Worm (Caenorhabditis elegans) whole organism, L1 larva: Measurements from ENCODE around the gene erfa-1.

Experiments used
- C04F5.9 ChIP-seq: sonication (generic microtip); optimal IDR thresholded peaks from 2 replicates; lab custom pipeline; 2016; ENCODE audit warnings: missing genetic modification characterization, missing compliant biosample characterization
- F16B12.6 ChIP-seq: fragments of 150-350 bp; optimal IDR thresholded peaks from 2 replicates; lab custom pipeline; 2014; ENCODE audit warnings: missing biosample characterization, missing genetic modification characterization
- alr-1 ChIP-seq: fragments of 200-800 bp; sonication (Bioruptor generic); optimal IDR thresholded peaks from 2 replicates; lab custom pipeline; 2018; ENCODE audit warnings: borderline replicate concordance, mild to moderate bottlenecking, missing genetic modification characterization, missing compliant biosample characterization
- aly-2 ChIP-seq: fragments of 150-350 bp; optimal IDR thresholded peaks from 2 replicates; lab custom pipeline; 2014; ENCODE audit warnings: missing biosample characterization, missing genetic modification characterization
- ama-1 ChIP-seq: fragments of 150-350 bp; optimal IDR thresholded peaks from 2 replicates; lab custom pipeline; 2014
- ceh-8 ChIP-seq: fragments of 200-800 bp; sonication (Bioruptor generic); optimal IDR thresholded peaks from 2 replicates; lab custom pipeline; 2018; ENCODE audit warnings: mild to moderate bottlenecking, missing genetic modification characterization, moderate library complexity, missing compliant biosample characterization
- dpl-1 ChIP-seq, 3 experiments: fragments of 150-350 bp in 2 of 3; sonication (generic microtip) in 1 of 3; optimal IDR thresholded peaks; 2 replicates each; lab custom pipeline; 2014 to 2017; ENCODE audit warnings: missing biosample characterization in 3 of 3, missing genetic modification characterization in 3 of 3, missing genetic modification reagents in 3 of 3
- efl-1 ChIP-seq, 4 experiments: fragments of 150-350 bp; optimal IDR thresholded peaks in 3 of 4; peaks in 1 of 4; 1 replicate in 1 of 4; 2 replicates in 3 of 4; lab custom pipeline; 2014; ENCODE audit warnings: missing biosample characterization in 2 of 4, missing genetic modification characterization in 2 of 4, missing genetic modification reagents in 2 of 4
- efl-3 ChIP-seq: fragments of 200-800 bp; sonication (Bioruptor generic); optimal IDR thresholded peaks from 2 replicates; lab custom pipeline; 2018; ENCODE audit warnings: mild to moderate bottlenecking, missing genetic modification characterization, missing compliant biosample characterization
- elt-2 ChIP-seq: sonication (generic microtip); optimal IDR thresholded peaks from 2 replicates; lab custom pipeline; 2016; ENCODE audit warnings: missing genetic modification characterization, mild to moderate bottlenecking, inconsistent platforms, missing compliant biosample characterization, missing genetic modification reagents
- fkh-10 ChIP-seq: sonication (generic microtip); optimal IDR thresholded peaks from 2 replicates; lab custom pipeline; 2017; ENCODE audit warnings: missing biosample characterization, missing genetic modification reagents, missing genetic modification characterization
- fkh-4 ChIP-seq: sonication (generic microtip); optimal IDR thresholded peaks from 2 replicates; lab custom pipeline; 2016; ENCODE audit warnings: missing compliant biosample characterization, missing genetic modification characterization, borderline replicate concordance
- fkh-8 ChIP-seq: sonication (generic microtip); optimal IDR thresholded peaks from 2 replicates; lab custom pipeline; 2016; ENCODE audit warnings: mild to moderate bottlenecking, missing genetic modification characterization, missing compliant biosample characterization
- grh-1 ChIP-seq: fragments of 200-800 bp; sonication (Bioruptor generic); IDR thresholded peaks from 2 replicates; pipeline ENCODE4 v1.3.6; 2022; ENCODE audit warnings: missing genetic modification reagents, missing genetic modification characterization, missing compliant biosample characterization
- hlh-17 ChIP-seq: fragments of 200-800 bp; sonication (Bioruptor generic); optimal IDR thresholded peaks from 2 replicates; lab custom pipeline; 2018; ENCODE audit warnings: missing genetic modification characterization, mild to moderate bottlenecking, missing compliant biosample characterization, moderate library complexity, borderline replicate concordance
- hlh-4 ChIP-seq: sonication (generic microtip); optimal IDR thresholded peaks from 2 replicates; lab custom pipeline; 2016; ENCODE audit warnings: mild to moderate bottlenecking, missing genetic modification characterization, missing compliant biosample characterization
- hpl-2 ChIP-seq: fragments of 150-350 bp; optimal IDR thresholded peaks from 2 replicates; lab custom pipeline; 2014; ENCODE audit warnings: missing biosample characterization, missing genetic modification reagents, missing genetic modification characterization
- irx-1 ChIP-seq: sonication (generic microtip); optimal IDR thresholded peaks from 2 replicates; lab custom pipeline; 2016; ENCODE audit warnings: missing genetic modification characterization, missing compliant biosample characterization
- jun-1 ChIP-seq: fragments of 150-350 bp; optimal IDR thresholded peaks from 2 replicates; lab custom pipeline; 2014; ENCODE audit warnings: missing biosample characterization, missing genetic modification reagents, missing genetic modification characterization
- lin-13 ChIP-seq: fragments of 150-350 bp; optimal IDR thresholded peaks from 2 replicates; lab custom pipeline; 2014; ENCODE audit warnings: missing biosample characterization, missing genetic modification reagents, missing genetic modification characterization
- lin-14 ChIP-seq: fragments of 200-800 bp; sonication (Bioruptor generic); optimal IDR thresholded peaks from 2 replicates; lab custom pipeline; 2018; ENCODE audit warnings: mild to moderate bottlenecking, missing genetic modification characterization, moderate library complexity, missing compliant biosample characterization
- lin-35 ChIP-seq, 2 experiments: fragments of 150-350 bp; optimal IDR thresholded peaks; 2 replicates each; lab custom pipeline; 2014; ENCODE audit warnings: missing biosample characterization in 2 of 2, missing genetic modification characterization in 2 of 2, missing genetic modification reagents in 2 of 2
- lin-39 ChIP-seq: fragments of 150-350 bp; optimal IDR thresholded peaks from 2 replicates; lab custom pipeline; 2014; ENCODE audit warnings: missing biosample characterization, missing genetic modification reagents, missing genetic modification characterization
- lsy-2 ChIP-seq, 2 experiments: fragments of 150-350 bp; optimal IDR thresholded peaks; 2 replicates each; lab custom pipeline; 2014; ENCODE audit warnings: missing biosample characterization in 2 of 2, missing genetic modification characterization in 2 of 2
- mdl-1 ChIP-seq, 2 experiments: fragments of 150-350 bp; optimal IDR thresholded peaks; 2 replicates each; lab custom pipeline; 2014 to 2017; ENCODE audit warnings: missing biosample characterization in 2 of 2, missing genetic modification characterization in 2 of 2, inconsistent platforms in 1 of 2
- mef-2 ChIP-seq: fragments of 150-350 bp; optimal IDR thresholded peaks from 2 replicates; lab custom pipeline; 2014; ENCODE audit warnings: missing biosample characterization, missing genetic modification characterization
- nhr-19 ChIP-seq: fragments of 200-800 bp; sonication (Bioruptor generic); conservative IDR thresholded peaks from 2 replicates; pipeline ENCODE4 v1.3.6; 2022; ENCODE audit warnings: missing genetic modification characterization, missing compliant biosample characterization
- nhr-20 ChIP-seq: sonication (generic microtip); optimal IDR thresholded peaks from 2 replicates; lab custom pipeline; 2016; ENCODE audit warnings: mild to moderate bottlenecking, missing genetic modification characterization, missing compliant biosample characterization
- nhr-47 ChIP-seq: sonication (generic microtip); optimal IDR thresholded peaks from 2 replicates; lab custom pipeline; 2016; ENCODE audit warnings: mild to moderate bottlenecking, missing genetic modification characterization, moderate library complexity, missing compliant biosample characterization
- nhr-71 ChIP-seq: sonication (generic microtip); optimal IDR thresholded peaks from 2 replicates; lab custom pipeline; 2016; ENCODE audit warnings: mild to moderate bottlenecking, missing genetic modification characterization, moderate library complexity, missing compliant biosample characterization
- nhr-77 ChIP-seq: fragments of 150-350 bp; optimal IDR thresholded peaks from 2 replicates; lab custom pipeline; 2014; ENCODE audit warnings: missing biosample characterization, missing genetic modification characterization
- nhr-90 ChIP-seq: sonication (generic microtip); optimal IDR thresholded peaks from 2 replicates; lab custom pipeline; 2016; ENCODE audit warnings: mild to moderate bottlenecking, missing genetic modification characterization, missing compliant biosample characterization; ENCODE audit not compliant: poor library complexity
- pag-3 ChIP-seq: sonication (generic microtip); optimal IDR thresholded peaks from 2 replicates; lab custom pipeline; 2017; ENCODE audit warnings: missing genetic modification characterization, mild to moderate bottlenecking, missing compliant biosample characterization, antibody characterized with exemption, borderline replicate concordance; ENCODE audit not compliant: insufficient read depth
- snu-23 ChIP-seq: sonication (generic microtip); optimal IDR thresholded peaks from 2 replicates; lab custom pipeline; 2016; ENCODE audit warnings: missing genetic modification characterization, missing compliant biosample characterization
- sup-37 ChIP-seq: fragments of 200-800 bp; sonication (Bioruptor generic); optimal IDR thresholded peaks from 2 replicates; lab custom pipeline; 2018; ENCODE audit warnings: mild to moderate bottlenecking, missing genetic modification characterization, missing compliant biosample characterization
- tlp-1 ChIP-seq: fragments of 150-350 bp; optimal IDR thresholded peaks from 2 replicates; lab custom pipeline; 2014; ENCODE audit warnings: missing biosample characterization, missing genetic modification characterization
- unc-62 ChIP-seq: fragments of 150-350 bp; optimal IDR thresholded peaks from 2 replicates; lab custom pipeline; 2014; ENCODE audit warnings: missing biosample characterization, missing genetic modification reagents, missing genetic modification characterization
- unc-86 ChIP-seq: sonication (generic microtip); optimal IDR thresholded peaks from 2 replicates; lab custom pipeline; 2016; ENCODE audit warnings: missing genetic modification characterization, missing compliant biosample characterization
- zip-4 ChIP-seq: fragments of 200-800 bp; sonication (Bioruptor generic); optimal IDR thresholded peaks from 2 replicates; lab custom pipeline; 2018; ENCODE audit warnings: mild to moderate bottlenecking, missing genetic modification characterization, moderate library complexity, missing compliant biosample characterization
- ztf-4 ChIP-seq: fragments of 150-350 bp; optimal IDR thresholded peaks from 2 replicates; lab custom pipeline; 2014; ENCODE audit warnings: missing biosample characterization, missing genetic modification characterization

erfa-1 gene

DNA sequence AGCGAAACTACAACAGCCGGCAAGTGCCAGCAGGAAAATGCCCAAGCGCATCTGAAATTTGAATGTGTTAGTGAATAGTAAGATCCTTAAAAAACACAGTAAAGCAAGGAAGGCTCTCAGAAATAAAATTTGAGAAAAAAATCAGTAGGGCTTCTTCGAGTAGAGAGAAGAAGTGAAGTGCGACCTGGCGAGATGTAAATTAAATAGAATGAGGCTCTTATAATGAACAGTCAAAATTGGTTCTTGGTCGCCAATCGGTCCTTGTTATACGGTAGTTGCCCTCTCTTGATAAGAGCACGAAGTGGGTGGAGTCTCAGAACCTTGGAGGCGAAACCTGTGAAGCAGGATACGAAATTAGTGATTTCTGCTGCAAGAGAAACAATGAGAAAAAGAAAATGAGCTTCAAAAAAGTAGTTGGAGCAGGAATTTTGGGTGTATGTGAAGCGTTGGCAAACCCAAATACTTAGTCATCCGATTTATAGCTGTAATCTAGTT, 25.1 kb upstream of the erfa-1 start, which contains the start of gene bcf-1:
Gene bcf-1, minus strand, starts transcription at position 51 of the 495 bp plus-strand sequence.
- TF ChIP-seq lin-35 (GFP tag; optimal IDR thresholded peaks at IDR 0.05; lab: Kevin White, UChicago) (no peak), unc-62 (GFP tag; lab: Kevin White, UChicago) (no peak), irx-1 (no peak), F16B12.6 (tag; lab: Kevin White, UChicago) (no peak), sup-37 (no peak), elt-2 (tag; lab: Kevin White, UChicago) (peak; percentile 3)

DNA sequence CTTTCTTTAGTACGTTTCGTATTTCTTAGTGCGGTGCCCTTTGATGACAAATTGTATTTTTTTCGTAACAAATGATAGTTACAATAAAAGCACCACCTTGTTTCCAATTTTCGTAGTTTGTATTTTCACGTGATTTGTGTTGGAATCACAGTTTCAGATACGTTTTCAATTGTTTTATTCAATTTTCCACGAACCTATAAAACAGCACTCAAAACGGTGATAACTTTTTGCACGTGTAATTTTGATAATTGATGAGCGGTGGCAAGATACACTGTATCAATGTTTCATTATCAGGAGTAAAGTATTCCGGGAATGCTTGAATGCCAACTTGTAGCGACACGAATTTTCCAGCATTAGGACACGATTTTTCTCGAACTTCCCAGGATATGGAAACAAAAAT, 22.8 kb upstream of the erfa-1 start:
- TF ChIP-seq lsy-2 (tag; optimal IDR thresholded peaks at IDR 0.05; lab: Kevin White, UChicago): no peak
- TF ChIP-seq nhr-19 (GFP tag; lab: Robert Waterston, UW): no peak
- no peak for TF ChIP-seq jun-1 (tag; lab: Kevin White, UChicago)
- TF ChIP-seq nhr-71 (tag; lab: Kevin White, UChicago): peak; percentile 21
- no peak for TF ChIP-seq efl-1 (optimal IDR thresholded peaks at IDR 0.05; lab: Kevin White, UChicago)
- TF ChIP-seq efl-1 (GFP tag; optimal IDR thresholded peaks at IDR 0.05 in 1 of 2; lab: Kevin White, UChicago): peak in 1 of 2 experiments; percentile 37
- peak in 1 of 2 experiments; percentile 8 for TF ChIP-seq mdl-1 (tag; optimal IDR thresholded peaks at IDR 0.05; lab: Kevin White, UChicago)
- TF ChIP-seq fkh-8 (tag; lab: Kevin White, UChicago): no peak
- TF ChIP-seq elt-2 (tag; lab: Kevin White, UChicago): peak; percentile 95
- TF ChIP-seq unc-86 (tag; lab: Kevin White, UChicago): no peak
- peak; percentile 8 for TF ChIP-seq lin-14 (GFP tag; lab: Kevin White, UChicago)
- TF ChIP-seq nhr-77 (tag; lab: Kevin White, UChicago): no peak
- no peak for TF ChIP-seq efl-3
- TF ChIP-seq lin-35 (GFP tag; optimal IDR thresholded peaks at IDR 0.05; lab: Kevin White, UChicago): peak in 1 of 2 experiments; percentile 14
- TF ChIP-seq tlp-1 (tag; lab: Kevin White, UChicago): peak; percentile 10
- peak; percentile 50 for TF ChIP-seq nhr-20 (tag; lab: Kevin White, UChicago)
- TF ChIP-seq hlh-17 (GFP tag; lab: Kevin White, UChicago): no peak
- no peak for TF ChIP-seq nhr-90
- no peak for TF ChIP-seq lin-39 (tag; lab: Kevin White, UChicago)
- TF ChIP-seq, all 84 proteins: peak for 8

DNA sequence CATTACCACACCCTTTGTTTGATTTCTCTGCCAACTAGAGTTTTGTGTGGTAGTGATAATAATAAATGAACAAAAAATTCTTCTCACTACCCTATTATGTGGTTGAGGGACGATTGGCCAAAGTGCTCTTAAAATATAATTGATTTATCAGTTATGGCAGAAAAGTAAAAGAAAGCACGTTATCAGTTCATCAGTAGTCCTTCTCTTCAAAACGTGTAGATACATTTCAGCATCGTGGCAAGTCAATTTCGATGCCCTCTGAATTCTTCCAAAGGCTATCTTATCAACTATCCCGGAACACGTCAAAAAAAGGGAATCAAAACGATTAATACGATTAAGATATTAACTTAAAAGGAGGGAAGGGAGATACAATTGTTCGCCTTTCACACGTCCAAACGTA, 20.9 kb upstream of the erfa-1 start:
- peak in 1 of 2 experiments; percentile 5 for TF ChIP-seq lin-35 (GFP tag; optimal IDR thresholded peaks at IDR 0.05; lab: Kevin White, UChicago)
- TF ChIP-seq elt-2 (tag; lab: Kevin White, UChicago): peak; percentile 96
- TF ChIP-seq ceh-8: no peak

DNA sequence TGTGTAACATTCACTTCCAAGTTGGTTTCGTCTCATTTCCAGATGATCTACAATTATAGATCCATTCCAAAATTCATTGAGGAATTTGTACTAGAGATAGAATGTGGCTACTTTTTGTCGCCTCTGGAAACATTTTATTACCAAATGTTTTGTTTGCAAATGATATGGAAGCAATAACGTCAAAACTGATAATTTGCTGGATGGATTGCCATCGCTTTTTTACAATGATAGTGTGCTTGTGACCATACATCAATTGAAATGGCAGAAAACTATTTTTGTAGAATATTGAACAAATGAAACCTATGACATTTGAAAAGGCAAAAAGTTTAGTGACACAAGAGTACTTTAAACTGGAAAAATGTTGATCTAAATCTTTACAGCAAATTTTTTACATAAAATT, 19.5 kb upstream of the erfa-1 start:
- peak; percentile 51 for TF ChIP-seq elt-2 (tag; lab: Kevin White, UChicago)
- TF ChIP-seq fkh-10 (GFP tag; lab: Kevin White, UChicago): no peak
- no peak for TF ChIP-seq efl-1 (optimal IDR thresholded peaks at IDR 0.05; lab: Kevin White, UChicago)
- TF ChIP-seq efl-1 (GFP tag; optimal IDR thresholded peaks at IDR 0.05 in 1 of 2; lab: Kevin White, UChicago): peak in 1 of 2 experiments; percentile 11
- TF ChIP-seq ztf-4 (tag; lab: Kevin White, UChicago): no peak

DNA sequence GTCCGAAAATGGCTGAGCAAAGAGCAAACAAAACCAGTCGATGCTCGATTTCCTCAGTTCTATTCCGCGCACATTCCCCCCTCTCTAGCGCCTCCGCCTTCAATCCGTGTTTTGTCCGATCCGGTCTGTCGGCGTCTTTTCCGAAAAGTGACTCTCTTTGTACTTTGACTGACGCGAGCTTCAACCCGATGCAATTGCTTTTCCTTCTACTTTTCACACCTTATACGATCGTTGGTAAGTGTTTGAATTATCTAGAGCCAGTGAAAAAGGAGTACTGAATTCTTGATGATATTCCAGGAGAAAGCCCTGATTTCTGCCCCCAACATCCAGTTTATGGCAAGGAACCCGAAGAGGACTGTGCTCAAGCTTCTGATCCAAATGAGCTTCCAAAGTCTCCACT, 18.9 kb upstream of the erfa-1 start, which contains the start of gene cht-6:
Gene cht-6, plus strand, starts transcription at position 9 of the 400 bp plus-strand sequence.
- TF ChIP-seq hlh-17 (GFP tag; lab: Kevin White, UChicago): no peak
- TF ChIP-seq alr-1 (tag; lab: Kevin White, UChicago): no peak
- TF ChIP-seq C04F5.9 (tag; lab: Kevin White, UChicago): no peak
- no peak for TF ChIP-seq lin-13
- no peak for TF ChIP-seq tlp-1 (tag; lab: Kevin White, UChicago)
- no peak for TF ChIP-seq efl-3
- TF ChIP-seq, all 84 proteins: peak for 0

DNA sequence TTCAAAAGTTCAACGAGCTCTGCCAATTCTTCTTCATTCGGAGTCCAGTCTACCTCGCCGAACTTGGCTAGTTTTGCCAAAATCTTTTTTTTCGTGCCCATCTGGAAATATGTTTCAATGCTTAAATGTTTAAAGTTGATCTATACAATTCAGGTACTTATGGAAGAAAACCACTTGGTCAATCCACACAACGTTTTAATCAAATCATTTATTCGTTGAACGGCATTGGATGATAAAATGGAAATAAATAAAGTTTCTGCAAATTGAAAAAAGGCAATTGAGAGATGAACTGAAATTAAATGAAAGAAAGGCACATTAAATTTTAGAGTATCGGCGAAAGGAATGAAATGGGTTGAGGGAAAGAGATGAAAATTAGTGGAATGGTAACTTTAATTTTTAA, 9.9 kb upstream of the erfa-1 start, which contains the start of gene urb-1:
Gene urb-1, minus strand, starts transcription at position 101 of the 400 bp plus-strand sequence.
- TF ChIP-seq hpl-2 (GFP tag; lab: Kevin White, UChicago) (no peak), pag-3 (no peak), nhr-47 (tag; lab: Kevin White, UChicago) (no peak), nhr-71 (tag; lab: Kevin White, UChicago) (no peak), aly-2 (tag; lab: Kevin White, UChicago) (no peak), fkh-4 (tag; lab: Kevin White, UChicago) (no peak), mef-2 (tag; lab: Kevin White, UChicago) (no peak), ztf-4 (tag; lab: Kevin White, UChicago) (no peak), dpl-1 (GFP tag; optimal IDR thresholded peaks at IDR 0.05; lab: Kevin White, UChicago) (no peak), hlh-4 (tag; lab: Kevin White, UChicago) (no peak), fkh-8 (tag; lab: Kevin White, UChicago) (no peak), ama-1 (no peak), zip-4 (GFP tag; lab: Kevin White, UChicago) (no peak), snu-23 (GFP tag; lab: Kevin White, UChicago) (no peak), grh-1 (GFP tag; lab: Robert Waterston, UW) (no peak)
